Worm (Caenorhabditis elegans) whole organism, midembryonic: ENCODE results near the gene unc-7.

Experiments used
- T22C8.4 ChIP-seq: fragments of 200-800 bp; sonication (Bioruptor generic); IDR thresholded peaks from 2 replicates; pipeline ENCODE4 v1.3.6; 2022; ENCODE audit warnings: missing genetic modification characterization, missing compliant biosample characterization
- flt-1 ChIP-seq: fragments of 200-800 bp; sonication (Bioruptor generic); IDR thresholded peaks from 2 replicates; pipeline ENCODE4 v1.3.6; 2022; ENCODE audit warnings: missing genetic modification characterization, missing compliant biosample characterization
- klf-2 ChIP-seq: fragments of 200-800 bp; sonication (Bioruptor generic); conservative IDR thresholded peaks from 2 replicates; pipeline ENCODE4 v1.3.6; 2022; ENCODE audit warnings: missing genetic modification reagents, missing genetic modification characterization, missing compliant biosample characterization
- med-1 ChIP-seq: sonication (generic microtip); optimal IDR thresholded peaks from 2 replicates; lab custom pipeline; 2017; ENCODE audit warnings: missing genetic modification characterization, mild to moderate bottlenecking, missing compliant biosample characterization, antibody characterized with exemption, missing genetic modification reagents; ENCODE audit not compliant: insufficient read depth
- ref-1 ChIP-seq: fragments of 200-800 bp; sonication (Bioruptor generic); conservative IDR thresholded peaks from 2 replicates; pipeline ENCODE4 v1.3.6; 2022; ENCODE audit warnings: missing genetic modification reagents, missing genetic modification characterization, missing compliant biosample characterization
- ztf-23 ChIP-seq: fragments of 200-800 bp; sonication (Bioruptor generic); IDR thresholded peaks from 2 replicates; pipeline ENCODE4 v1.3.6; 2022; ENCODE audit warnings: missing genetic modification reagents, missing genetic modification characterization, missing compliant biosample characterization
- ztf-29 ChIP-seq: fragments of 200-800 bp; sonication (Bioruptor generic); IDR thresholded peaks from 2 replicates; pipeline ENCODE4 v1.3.6; 2022; ENCODE audit warnings: missing genetic modification reagents, missing genetic modification characterization, missing compliant biosample characterization

DNA sequence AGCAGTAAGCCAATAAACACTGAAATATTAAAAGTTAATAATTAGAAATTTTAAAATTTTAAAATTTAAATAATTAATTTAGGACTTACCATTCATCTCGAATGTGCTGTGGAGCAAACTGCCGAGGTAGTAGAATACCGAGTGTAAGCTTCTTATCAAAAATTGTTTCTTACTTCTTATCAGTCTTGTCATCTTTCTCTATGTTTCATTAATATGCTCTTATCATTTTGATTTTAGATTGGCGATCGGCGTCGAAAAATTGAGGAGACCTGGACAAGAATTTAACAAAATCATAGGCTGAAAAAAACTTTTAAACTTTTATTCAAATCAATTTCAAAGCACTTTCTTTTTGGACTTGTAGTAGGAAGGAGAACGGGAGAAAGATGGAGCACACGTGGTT is 49.8 kb downstream of the unc-7 start, which contains the start of gene F09B12.3:
- no peak for TF ChIP-seq ztf-23 (GFP tag; lab: Robert Waterston, UW)
- no peak for TF ChIP-seq ztf-29
- TF ChIP-seq flt-1 (GFP tag; lab: Robert Waterston, UW) = no peak
- TF ChIP-seq med-1 (GFP tag; lab: Kevin White, UChicago) = no peak
- TF ChIP-seq ref-1 (GFP tag; lab: Robert Waterston, UW) = no peak
- no peak for TF ChIP-seq T22C8.4 (GFP tag; lab: Robert Waterston, UW)
- no peak for TF ChIP-seq klf-2 (GFP tag; lab: Robert Waterston, UW)
